Fruit fly (Drosophila melanogaster) whole organism, adult: ENCODE data around the gene Bulli.

Experiments
- CG11617 ChIP-seq: fragments of 200-800 bp; sonication (Bioruptor generic); optimal IDR thresholded peaks from 2 replicates; lab custom pipeline; 2017; ENCODE audit warnings: mild to moderate bottlenecking, missing biosample characterization, missing genetic modification reagents, missing genetic modification characterization
- CG12768 ChIP-seq: fragments of 200-800 bp; sonication (Bioruptor generic); optimal IDR thresholded peaks from 2 replicates; lab custom pipeline; 2017; ENCODE audit warnings: missing biosample characterization, missing genetic modification characterization, mild to moderate bottlenecking, moderate library complexity, missing genetic modification reagents
- CG14711 ChIP-seq: fragments of 200-800 bp; sonication (Bioruptor generic); optimal IDR thresholded peaks from 2 replicates; lab custom pipeline; 2018; ENCODE audit warnings: missing biosample characterization, mild to moderate bottlenecking, missing genetic modification characterization, moderate library complexity
- CG1620 ChIP-seq: fragments of 200-800 bp; sonication (Bioruptor generic); optimal IDR thresholded peaks from 2 replicates; lab custom pipeline; 2016; ENCODE audit warnings: missing biosample characterization, missing genetic modification characterization
- CG33017 ChIP-seq: fragments of 200-800 bp; sonication (Bioruptor generic); optimal IDR thresholded peaks from 2 replicates; lab custom pipeline; 2018; ENCODE audit warnings: missing biosample characterization, mild to moderate bottlenecking, missing genetic modification characterization, moderate library complexity
- CG5204 ChIP-seq: fragments of 200-800 bp; sonication (Bioruptor generic); optimal IDR thresholded peaks from 2 replicates; lab custom pipeline; 2016; ENCODE audit warnings: missing biosample characterization, missing genetic modification characterization
- CG7045 ChIP-seq: fragments of 200-800 bp; sonication (Bioruptor generic); optimal IDR thresholded peaks from 2 replicates; lab custom pipeline; 2017; ENCODE audit warnings: missing biosample characterization, mild to moderate bottlenecking, missing genetic modification characterization
- CG7101 ChIP-seq: fragments of 200-800 bp; sonication (Bioruptor generic); optimal IDR thresholded peaks from 2 replicates; lab custom pipeline; 2018; ENCODE audit warnings: missing biosample characterization, mild to moderate bottlenecking, missing genetic modification characterization, moderate library complexity
- Clk ChIP-seq: fragments of 200-800 bp; sonication (Bioruptor generic); optimal IDR thresholded peaks from 2 replicates; lab custom pipeline; 2017; ENCODE audit warnings: missing biosample characterization, missing genetic modification characterization
- Crg-1 ChIP-seq: fragments of 200-800 bp; sonication (Bioruptor generic); optimal IDR thresholded peaks from 2 replicates; lab custom pipeline; 2016; ENCODE audit warnings: missing biosample characterization, missing genetic modification characterization
- Hr96 ChIP-seq: fragments of 200-800 bp; sonication (Bioruptor generic); optimal IDR thresholded peaks from 2 replicates; lab custom pipeline; 2016; ENCODE audit warnings: missing biosample characterization, missing genetic modification characterization
- Mnt ChIP-seq: fragments of 200-800 bp; sonication (Bioruptor generic); optimal IDR thresholded peaks from 2 replicates; lab custom pipeline; 2016; ENCODE audit warnings: missing biosample characterization, mild to moderate bottlenecking, missing genetic modification characterization
- bab1 ChIP-seq: fragments of 200-800 bp; sonication (Bioruptor generic); optimal IDR thresholded peaks from 3 replicates; lab custom pipeline; 2019; ENCODE audit warnings: missing biosample characterization, mild to moderate bottlenecking, missing genetic modification characterization, moderate library complexity
- cic ChIP-seq: fragments of 200-800 bp; sonication (Bioruptor generic); optimal IDR thresholded peaks from 2 replicates; lab custom pipeline; 2017; ENCODE audit warnings: missing biosample characterization, mild to moderate bottlenecking, missing genetic modification characterization, moderate library complexity
- cnc ChIP-seq, 2 experiments: fragments of >200 bp; optimal IDR thresholded peaks; 2 replicates each; lab custom pipeline; 2017
- kay ChIP-seq: fragments of 200-800 bp; sonication (Bioruptor generic); peaks from one replicate; lab custom pipeline; 2016; ENCODE audit warnings: missing biosample characterization, missing genetic modification characterization, borderline replicate concordance
- ovo ChIP-seq: fragments of 200-800 bp; sonication (Bioruptor generic); optimal IDR thresholded peaks from 2 replicates; lab custom pipeline; 2016; ENCODE audit warnings: missing biosample characterization, missing genetic modification characterization
- pad ChIP-seq: fragments of 200-800 bp; sonication (Bioruptor generic); optimal IDR thresholded peaks from 3 replicates; lab custom pipeline; 2017; ENCODE audit warnings: missing biosample characterization, missing genetic modification characterization, mild to moderate bottlenecking, moderate library complexity, missing genetic modification reagents
- tj ChIP-seq: fragments of 200-800 bp; sonication (Bioruptor generic); optimal IDR thresholded peaks from 3 replicates; lab custom pipeline; 2017; ENCODE audit warnings: missing biosample characterization, mild to moderate bottlenecking, missing genetic modification characterization, moderate library complexity
- toe ChIP-seq: fragments of 200-800 bp; sonication (Bioruptor generic); optimal IDR thresholded peaks from 2 replicates; lab custom pipeline; 2016; ENCODE audit warnings: missing biosample characterization, missing genetic modification characterization

Gene Bulli

dm6 chr3L:6449159-6449664 lies 39.3 kb upstream of the Bulli start:
- no peak for TF ChIP-seq CG7045 (GFP tag; lab: Kevin White, UChicago)
- TF ChIP-seq CG7101 (tag; lab: Kevin White, UChicago): no peak
- TF ChIP-seq CG5204 (GFP tag; lab: Kevin White, UChicago): no peak
- TF ChIP-seq CG11617: no peak
- TF ChIP-seq cic (GFP tag; lab: Kevin White, UChicago): no peak
- TF ChIP-seq toe (GFP tag; lab: Kevin White, UChicago): no peak
- no peak for TF ChIP-seq CG14711 (tag; lab: Kevin White, UChicago)
- TF ChIP-seq Clk (GFP tag; lab: Kevin White, UChicago): no peak
- no peak for TF ChIP-seq Hr96
- no peak for TF ChIP-seq CG1620 (GFP tag; lab: Kevin White, UChicago)
- no peak for TF ChIP-seq kay (GFP tag; lab: Kevin White, UChicago)
- TF ChIP-seq Crg-1 (GFP tag; lab: Kevin White, UChicago): no peak
- no peak for TF ChIP-seq cnc (optimal IDR thresholded peaks at IDR 0.05; lab: Kevin White, UChicago)
- TF ChIP-seq pad (GFP tag; lab: Kevin White, UChicago): no peak
- TF ChIP-seq ovo: no peak

dm6 chr3L:6451572-6451971 lies 36.9 kb upstream of the Bulli start:
- TF ChIP-seq bab1 (GFP tag; lab: Kevin White, UChicago) (no peak), CG33017 (tag; lab: Kevin White, UChicago) (no peak), ovo (no peak), pad (GFP tag; lab: Kevin White, UChicago) (no peak), cnc (optimal IDR thresholded peaks at IDR 0.05; lab: Kevin White, UChicago) (no peak), Mnt (GFP tag; lab: Kevin White, UChicago) (no peak), CG5204 (GFP tag; lab: Kevin White, UChicago) (no peak), toe (GFP tag; lab: Kevin White, UChicago) (no peak), Crg-1 (GFP tag; lab: Kevin White, UChicago) (no peak), Hr96 (no peak), tj (GFP tag; lab: Kevin White, UChicago) (no peak), CG1620 (GFP tag; lab: Kevin White, UChicago) (no peak), Clk (GFP tag; lab: Kevin White, UChicago) (no peak)

dm6 chr3L:6452347-6452746 lies 36.1 kb upstream of the Bulli start:
- TF ChIP-seq ovo (no peak), tj (GFP tag; lab: Kevin White, UChicago) (no peak), Crg-1 (GFP tag; lab: Kevin White, UChicago) (no peak), CG1620 (GFP tag; lab: Kevin White, UChicago) (no peak), toe (GFP tag; lab: Kevin White, UChicago) (no peak), CG11617 (no peak), bab1 (GFP tag; lab: Kevin White, UChicago) (no peak), pad (GFP tag; lab: Kevin White, UChicago) (no peak), CG14711 (tag; lab: Kevin White, UChicago) (no peak), kay (GFP tag; lab: Kevin White, UChicago) (no peak), CG7045 (GFP tag; lab: Kevin White, UChicago) (no peak), CG7101 (tag; lab: Kevin White, UChicago) (no peak), CG33017 (tag; lab: Kevin White, UChicago) (no peak), cic (GFP tag; lab: Kevin White, UChicago) (no peak), Hr96 (no peak), cnc (optimal IDR thresholded peaks at IDR 0.05; lab: Kevin White, UChicago) (no peak), CG5204 (GFP tag; lab: Kevin White, UChicago) (no peak), Clk (GFP tag; lab: Kevin White, UChicago) (no peak)

- TF ChIP-seq CG33017 (tag; lab: Kevin White, UChicago) (no peak), tj (GFP tag; lab: Kevin White, UChicago) (no peak), CG5204 (GFP tag; lab: Kevin White, UChicago) (no peak), CG7101 (tag; lab: Kevin White, UChicago) (no peak), CG11617 (no peak), ovo (no peak), Hr96 (no peak), CG12768 (GFP tag; lab: Kevin White, UChicago) (no peak), Clk (GFP tag; lab: Kevin White, UChicago) (no peak), CG14711 (tag; lab: Kevin White, UChicago) (no peak), CG7045 (GFP tag; lab: Kevin White, UChicago) (no peak), CG1620 (GFP tag; lab: Kevin White, UChicago) (no peak)
Measured at dm6 chr3L:6453482-6453881, 35.0 kb upstream of the Bulli start.

- TF ChIP-seq CG1620 (GFP tag; lab: Kevin White, UChicago) (no peak), cic (GFP tag; lab: Kevin White, UChicago) (no peak), CG7101 (tag; lab: Kevin White, UChicago) (no peak), tj (GFP tag; lab: Kevin White, UChicago) (no peak), CG11617 (no peak), bab1 (GFP tag; lab: Kevin White, UChicago) (no peak), CG5204 (GFP tag; lab: Kevin White, UChicago) (no peak), cnc (optimal IDR thresholded peaks at IDR 0.05; lab: Kevin White, UChicago) (no peak), CG12768 (GFP tag; lab: Kevin White, UChicago) (no peak)
Measured at dm6 chr3L:6455383-6455782, 33.1 kb upstream of the Bulli start.

dm6 chr3L:6457208-6457607 lies 31.3 kb upstream of the Bulli start:
- TF ChIP-seq CG14711 (tag; lab: Kevin White, UChicago): no peak
- no peak for TF ChIP-seq kay (GFP tag; lab: Kevin White, UChicago)
- TF ChIP-seq bab1 (GFP tag; lab: Kevin White, UChicago): no peak
- TF ChIP-seq CG33017 (tag; lab: Kevin White, UChicago): no peak
- no peak for TF ChIP-seq Clk (GFP tag; lab: Kevin White, UChicago)
- no peak for TF ChIP-seq CG11617
- no peak for TF ChIP-seq cnc (optimal IDR thresholded peaks at IDR 0.05; lab: Kevin White, UChicago)
- TF ChIP-seq CG5204 (GFP tag; lab: Kevin White, UChicago): no peak
- TF ChIP-seq toe (GFP tag; lab: Kevin White, UChicago): no peak
- TF ChIP-seq CG7101 (tag; lab: Kevin White, UChicago): no peak
- no peak for TF ChIP-seq Hr96
- TF ChIP-seq CG7045 (GFP tag; lab: Kevin White, UChicago): no peak
